Fruit fly (Drosophila melanogaster) whole organism, embryonic: Measurements from ENCODE around the gene Scgalpha.

Experiments used
- Atf3 ChIP-seq: fragments of 200-800 bp; sonication (Bioruptor generic); optimal IDR thresholded peaks from 3 replicates; lab custom pipeline; 2016; ENCODE audit warnings: missing biosample characterization, missing genetic modification characterization
- Bgb ChIP-seq: fragments of 200-800 bp; sonication (Bioruptor generic); IDR thresholded peaks from 2 replicates; pipeline ENCODE4 v1.3.6; 2022; ENCODE audit warnings: missing biosample characterization, missing genetic modification characterization; ENCODE audit not compliant: partially characterized antibody
- CG10209 ChIP-seq: fragments of 200-800 bp; sonication (Bioruptor generic); optimal IDR thresholded peaks from 3 replicates; lab custom pipeline; 2017; ENCODE audit warnings: missing biosample characterization, mild to moderate bottlenecking, missing genetic modification characterization, missing genetic modification reagents
- CG12236 ChIP-seq: fragments of 200-800 bp; sonication (Bioruptor generic); optimal IDR thresholded peaks from 2 replicates; lab custom pipeline; 2016; ENCODE audit warnings: missing biosample characterization, missing genetic modification characterization
- CG13123 ChIP-seq: fragments of 200-800 bp; sonication (Bioruptor generic); optimal IDR thresholded peaks from 2 replicates; lab custom pipeline; 2016; ENCODE audit warnings: missing biosample characterization, missing genetic modification characterization
- CG15696 ChIP-seq: fragments of 200-800 bp; sonication (Bioruptor generic); optimal IDR thresholded peaks from 2 replicates; lab custom pipeline; 2019; ENCODE audit warnings: missing biosample characterization, mild to moderate bottlenecking, missing genetic modification characterization, moderate library complexity
- CG1647 ChIP-seq: fragments of 200-800 bp; sonication (Bioruptor generic); optimal IDR thresholded peaks from 3 replicates; lab custom pipeline; 2016; ENCODE audit warnings: missing biosample characterization, missing genetic modification characterization
- CG18262 ChIP-seq: fragments of 200-800 bp; optimal IDR thresholded peaks from 3 replicates; lab custom pipeline; 2019; ENCODE audit warnings: missing biosample characterization, mild to moderate bottlenecking, missing genetic modification characterization, moderate library complexity
- CG18476 ChIP-seq: fragments of 200-800 bp; sonication (Bioruptor generic); optimal IDR thresholded peaks from 2 replicates; lab custom pipeline; 2016; ENCODE audit warnings: missing biosample characterization, mild to moderate bottlenecking, missing genetic modification characterization
- CG2129 ChIP-seq: fragments of 200-800 bp; sonication (Bioruptor generic); IDR thresholded peaks from 2 replicates; pipeline ENCODE4 v1.3.6; 2022; ENCODE audit warnings: missing biosample characterization, missing genetic modification characterization; ENCODE audit not compliant: partially characterized antibody
- CG33213 ChIP-seq: fragments of 200-800 bp; sonication (Bioruptor generic); optimal IDR thresholded peaks from 3 replicates; lab custom pipeline; 2016; ENCODE audit warnings: missing biosample characterization, missing genetic modification characterization
- CG4424 ChIP-seq: fragments of 200-800 bp; sonication (Bioruptor generic); optimal IDR thresholded peaks from 3 replicates; lab custom pipeline; 2016; ENCODE audit warnings: missing biosample characterization, missing genetic modification characterization
- CG6689 ChIP-seq: fragments of 200-800 bp; sonication (Bioruptor generic); IDR thresholded peaks from 2 replicates; pipeline ENCODE4 v1.3.6; 2022; ENCODE audit warnings: missing biosample characterization, missing genetic modification characterization
- CG6813 ChIP-seq: fragments of 200-800 bp; sonication (Bioruptor generic); optimal IDR thresholded peaks from 2 replicates; lab custom pipeline; 2017; ENCODE audit warnings: missing biosample characterization, missing genetic modification characterization, mild to moderate bottlenecking, moderate library complexity, missing genetic modification reagents
- CG7556 ChIP-seq: fragments of 200-800 bp; sonication (Bioruptor generic); optimal IDR thresholded peaks from 2 replicates; lab custom pipeline; 2017; ENCODE audit warnings: missing biosample characterization, mild to moderate bottlenecking, missing genetic modification characterization
- CG8478 ChIP-seq: fragments of >200 bp; optimal IDR thresholded peaks from 2 replicates; lab custom pipeline; 2018
- CG9727 ChIP-seq: fragments of 200-800 bp; sonication (Bioruptor generic); optimal IDR thresholded peaks from 3 replicates; lab custom pipeline; 2017; ENCODE audit warnings: missing biosample characterization, mild to moderate bottlenecking, missing genetic modification characterization
- D19B ChIP-seq: fragments of 200-800 bp; sonication (Bioruptor generic); optimal IDR thresholded peaks from 2 replicates; lab custom pipeline; 2017; ENCODE audit warnings: missing biosample characterization, mild to moderate bottlenecking, missing genetic modification characterization
- Dek ChIP-seq: fragments of 200-800 bp; sonication (Bioruptor generic); optimal IDR thresholded peaks from 3 replicates; lab custom pipeline; 2019; ENCODE audit warnings: missing biosample characterization, mild to moderate bottlenecking, missing genetic modification characterization, moderate library complexity
- Ets65A ChIP-seq: fragments of 200-800 bp; sonication (Bioruptor generic); peaks from one replicate; lab custom pipeline; 2016; ENCODE audit warnings: missing biosample characterization, missing genetic modification characterization
- Hsf ChIP-seq: fragments of 200-800 bp; sonication (Bioruptor generic); optimal IDR thresholded peaks from 3 replicates; lab custom pipeline; 2016; ENCODE audit warnings: missing biosample characterization, missing genetic modification characterization
- NC2β ChIP-seq: fragments of 200-800 bp; sonication (Bioruptor generic); optimal IDR thresholded peaks from 2 replicates; lab custom pipeline; 2016; ENCODE audit warnings: missing biosample characterization, missing genetic modification characterization
- Spps ChIP-seq: fragments of 200-800 bp; sonication (Bioruptor generic); optimal IDR thresholded peaks from 2 replicates; lab custom pipeline; 2018; ENCODE audit warnings: missing biosample characterization, mild to moderate bottlenecking, missing genetic modification characterization
- Vsx1 ChIP-seq: fragments of 200-800 bp; sonication (Bioruptor generic); optimal IDR thresholded peaks from 2 replicates; lab custom pipeline; 2017; ENCODE audit warnings: missing biosample characterization, mild to moderate bottlenecking, missing genetic modification characterization, missing genetic modification reagents
- abd-A ChIP-seq: fragments of 200-800 bp; sonication (Bioruptor generic); optimal IDR thresholded peaks from 3 replicates; lab custom pipeline; 2019; ENCODE audit warnings: missing biosample characterization, mild to moderate bottlenecking, missing genetic modification characterization, moderate library complexity
- ac ChIP-seq: fragments of 200-800 bp; sonication (Bioruptor generic); optimal IDR thresholded peaks from 3 replicates; lab custom pipeline; 2017; ENCODE audit warnings: missing biosample characterization, mild to moderate bottlenecking, missing genetic modification characterization
- ara ChIP-seq: fragments of 200-800 bp; sonication (Bioruptor generic); IDR thresholded peaks from 2 replicates; pipeline ENCODE4 v1.3.6; 2022; ENCODE audit warnings: missing biosample characterization, missing genetic modification characterization
- ash1 ChIP-seq: fragments of 200-800 bp; sonication (Bioruptor generic); optimal IDR thresholded peaks from 2 replicates; lab custom pipeline; 2018; ENCODE audit warnings: missing biosample characterization, mild to moderate bottlenecking, missing genetic modification characterization
- ci ChIP-seq: fragments of 200-800 bp; sonication (Bioruptor generic); IDR thresholded peaks from 3 replicates; pipeline ENCODE4 v1.3.6; 2022; ENCODE audit warnings: missing biosample characterization, missing genetic modification characterization
- dmrt99B ChIP-seq: fragments of 200-800 bp; sonication (Bioruptor generic); optimal IDR thresholded peaks from 2 replicates; lab custom pipeline; 2018; ENCODE audit warnings: missing biosample characterization, mild to moderate bottlenecking, missing genetic modification characterization, moderate library complexity
- ewg ChIP-seq: fragments of 200-800 bp; sonication (Bioruptor generic); optimal IDR thresholded peaks from 3 replicates; lab custom pipeline; 2017; ENCODE audit warnings: mild to moderate bottlenecking, missing biosample characterization, missing genetic modification reagents, missing genetic modification characterization
- ftz-f1 ChIP-seq: fragments of 200-800 bp; sonication (Bioruptor generic); optimal IDR thresholded peaks from 2 replicates; lab custom pipeline; 2016; ENCODE audit warnings: missing biosample characterization, missing genetic modification characterization
- grn ChIP-seq: fragments of 200-800 bp; sonication (Bioruptor generic); optimal IDR thresholded peaks from 3 replicates; lab custom pipeline; 2017; ENCODE audit warnings: missing biosample characterization, missing genetic modification characterization
- gro ChIP-seq: fragments of 200-800 bp; sonication (Bioruptor generic); optimal IDR thresholded peaks from 2 replicates; lab custom pipeline; 2016; ENCODE audit warnings: missing biosample characterization, missing genetic modification characterization
- gsb-n ChIP-seq: fragments of 200-800 bp; sonication (Bioruptor generic); optimal IDR thresholded peaks from 3 replicates; lab custom pipeline; 2018; ENCODE audit warnings: missing biosample characterization, mild to moderate bottlenecking, missing genetic modification characterization
- hkb ChIP-seq, 2 experiments: fragments of 200-800 bp in 1 of 2; fragments of >200 bp in 1 of 2; sonication (Bioruptor generic) in 1 of 2; IDR thresholded peaks in 1 of 2; optimal IDR thresholded peaks in 1 of 2; 2 replicates each; pipeline versions ENCODE4 v1.3.6 to Lab custom; 2017 to 2022; ENCODE audit warnings: missing biosample characterization in 1 of 2, missing genetic modification characterization in 1 of 2
- lbe ChIP-seq: fragments of 200-800 bp; sonication (Bioruptor generic); optimal IDR thresholded peaks from 2 replicates; lab custom pipeline; 2016; ENCODE audit warnings: missing biosample characterization, mild to moderate bottlenecking, missing genetic modification characterization
- lola ChIP-seq, 3 experiments: fragments of >200 bp in 2 of 3; fragments of 200-800 bp in 1 of 3; sonication (Bioruptor generic) in 1 of 3; optimal IDR thresholded peaks; 2 replicates each; lab custom pipeline; 2017 to 2019; ENCODE audit warnings: missing biosample characterization in 3 of 3, missing genetic modification characterization in 3 of 3, mild to moderate bottlenecking in 1 of 3, moderate library complexity in 1 of 3
- odd ChIP-seq: fragments of 200-800 bp; sonication (Bioruptor generic); optimal IDR thresholded peaks from 2 replicates; lab custom pipeline; 2017; ENCODE audit warnings: missing biosample characterization, mild to moderate bottlenecking, missing genetic modification characterization
- p53 ChIP-seq: fragments of 200-800 bp; sonication (Bioruptor generic); optimal IDR thresholded peaks from 2 replicates; lab custom pipeline; 2016; ENCODE audit warnings: missing biosample characterization, missing genetic modification characterization
- pho ChIP-seq: fragments of 200-800 bp; sonication (Bioruptor generic); optimal IDR thresholded peaks from 2 replicates; lab custom pipeline; 2016; ENCODE audit warnings: missing biosample characterization, missing genetic modification characterization
- pnt ChIP-seq: fragments of 200-800 bp; sonication (Bioruptor generic); optimal IDR thresholded peaks from 3 replicates; lab custom pipeline; 2016; ENCODE audit warnings: missing biosample characterization, missing genetic modification characterization
- prd ChIP-seq, 3 experiments: fragments of >200 bp in 2 of 3; fragments of 200-800 bp in 1 of 3; sonication (Bioruptor generic) in 1 of 3; optimal IDR thresholded peaks in 2 of 3; IDR thresholded peaks in 1 of 3; 2 replicates in 2 of 3; 3 replicates in 1 of 3; pipeline versions ENCODE4 v1.3.6 to Lab custom; 2017 to 2022; ENCODE audit warnings: missing biosample characterization in 1 of 3, missing genetic modification characterization in 1 of 3
- sr ChIP-seq: fragments of 200-800 bp; sonication (Bioruptor generic); IDR thresholded peaks from 3 replicates; pipeline ENCODE4 v1.3.6; 2022; ENCODE audit warnings: missing biosample characterization, missing genetic modification characterization
- ssp ChIP-seq: fragments of 200-800 bp; sonication (Bioruptor generic); IDR thresholded peaks from 2 replicates; pipeline ENCODE4 v1.3.6; 2022; ENCODE audit warnings: missing biosample characterization, missing genetic modification characterization
- tgo ChIP-seq: fragments of 200-800 bp; sonication (Bioruptor generic); IDR thresholded peaks from 3 replicates; pipeline ENCODE4 v1.3.6; 2022; ENCODE audit warnings: missing biosample characterization, missing genetic modification characterization
- unpg ChIP-seq: fragments of 200-800 bp; sonication (Bioruptor generic); optimal IDR thresholded peaks from 3 replicates; lab custom pipeline; 2018; ENCODE audit warnings: missing biosample characterization, mild to moderate bottlenecking, missing genetic modification characterization, moderate library complexity
- vnd ChIP-seq: fragments of 200-800 bp; sonication (Bioruptor generic); IDR thresholded peaks from 3 replicates; pipeline ENCODE4 v1.3.6; 2022; ENCODE audit warnings: missing biosample characterization, missing genetic modification characterization; ENCODE audit not compliant: partially characterized antibody
- wdn ChIP-seq: fragments of 200-800 bp; sonication (Bioruptor generic); IDR thresholded peaks from 2 replicates; pipeline ENCODE4 v1.3.6; 2022; ENCODE audit warnings: missing biosample characterization, missing genetic modification characterization

The Scgalpha gene

dm6 chr2L:8290653-8291233 lies 12.5 kb upstream of the Scgalpha start (continued):
- TF ChIP-seq ara (peak; percentile 23; the same call in 1 of the 2 replicates), CG6689 (GFP tag; lab: Robert Waterston, UW) (peak; percentile 41; the same call in 1 of the 2 replicates), sr (GFP tag; lab: Robert Waterston, UW) (no peak), D19B (GFP tag; lab: Kevin White, UChicago) (no peak), lola (GFP tag; optimal IDR thresholded peaks at IDR 0.05; lab: Kevin White, UChicago) (peak in 1 of 3 experiments; percentile 12), dmrt99B (tag; lab: Kevin White, UChicago) (peak; percentile 39), CG7556 (GFP tag; lab: Kevin White, UChicago) (no peak), ash1 (GFP tag; lab: Kevin White, UChicago) (no peak), CG2129 (GFP tag; lab: Robert Waterston, UW) (no peak), Atf3 (GFP tag; lab: Kevin White, UChicago) (no peak), hkb (optimal IDR thresholded peaks at IDR 0.05; lab: Kevin White, UChicago) (no peak), hkb (GFP tag; IDR thresholded peaks at IDR 0.05; lab: Robert Waterston, UW) (peak; percentile 23; the same call in 1 of the 2 replicates), ftz-f1 (GFP tag; lab: Kevin White, UChicago) (no peak), CG8478 (lab: Kevin White, UChicago) (no peak), CG18262 (peak; percentile 26), gsb-n (no peak), tgo (GFP tag; lab: Robert Waterston, UW) (no peak), prd (optimal IDR thresholded peaks at IDR 0.05; lab: Kevin White, UChicago) (no peak), prd (GFP tag; IDR thresholded peaks at IDR 0.05; lab: Robert Waterston, UW) (peak; percentile 41; the same call in 1 of the 3 replicates), pho (GFP tag; lab: Kevin White, UChicago) (no peak), CG12236 (no peak), CG13123 (GFP tag; lab: Kevin White, UChicago) (no peak), p53 (no peak), odd (GFP tag; lab: Kevin White, UChicago) (no peak), NC2β (GFP tag; lab: Kevin White, UChicago) (no peak), wdn (no peak), Bgb (GFP tag; lab: Robert Waterston, UW) (no peak), abd-A (tag; lab: Kevin White, UChicago) (no peak), CG10209 (GFP tag; lab: Kevin White, UChicago) (no peak), CG4424 (GFP tag; lab: Kevin White, UChicago) (peak; percentile 9), CG1647 (no peak), pnt (GFP tag; lab: Kevin White, UChicago) (peak; percentile 28), lbe (GFP tag; lab: Kevin White, UChicago) (peak; percentile 66), CG6813 (no peak), CG18476 (GFP tag; lab: Kevin White, UChicago) (no peak), CG33213 (no peak), grn (no peak), CG9727 (no peak), CG15696 (no peak), unpg (GFP tag; lab: Kevin White, UChicago) (no peak), Spps (tag; lab: Kevin White, UChicago) (no peak), ewg (GFP tag; lab: Kevin White, UChicago) (peak; percentile 17), Vsx1 (GFP tag; lab: Kevin White, UChicago) (no peak), gro (GFP tag; lab: Kevin White, UChicago) (no peak), Dek (tag; lab: Kevin White, UChicago) (no peak), vnd (GFP tag; lab: Robert Waterston, UW) (no peak), ssp (no peak), ci (GFP tag; lab: Robert Waterston, UW) (peak; percentile 69; the same call in 2 of the 3 replicates), Hsf (peak; percentile 16), Ets65A (GFP tag; lab: Kevin White, UChicago) (peak; percentile 88), ac (GFP tag; lab: Kevin White, UChicago) (no peak)
